Worm (Caenorhabditis elegans) whole organism, L4/young adult: ENCODE results near the gene srv-21.

Experiments used
- W03F9.2 ChIP-seq: fragments of 150-350 bp; optimal IDR thresholded peaks from 2 replicates; lab custom pipeline; 2014; ENCODE audit warnings: missing biosample characterization, missing genetic modification characterization
- dao-5 ChIP-seq: sonication (generic microtip); optimal IDR thresholded peaks from 2 replicates; lab custom pipeline; 2016; ENCODE audit warnings: missing genotype, missing genetic modification characterization, moderate library complexity, missing compliant biosample characterization
- him-1 ChIP-seq: sonication (generic microtip); optimal IDR thresholded peaks from 2 replicates; lab custom pipeline; 2016; ENCODE audit warnings: missing genotype, missing genetic modification reagents, missing genetic modification characterization, missing compliant biosample characterization

The srv-21 gene

DNA sequence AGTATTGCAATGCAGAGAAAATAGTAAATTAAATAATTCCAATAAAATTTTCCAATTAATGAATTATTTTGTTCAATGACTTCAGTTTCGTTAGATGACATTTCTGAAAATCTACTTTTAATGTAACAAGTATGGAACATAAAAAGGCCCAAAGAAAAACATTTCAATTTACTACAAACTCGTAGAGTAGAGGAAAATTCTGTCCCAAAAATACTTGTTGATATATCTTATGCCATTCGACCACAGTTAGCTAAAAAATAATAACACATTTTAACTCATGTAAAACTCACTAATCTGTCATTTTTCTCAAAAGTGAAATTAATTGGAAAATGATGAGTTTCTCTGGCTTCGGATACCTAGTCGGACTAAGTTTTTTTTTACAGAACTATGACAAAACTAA is at the start of gene srv-21:
srv-21 (minus strand) TSS at position 101 of the 400 bp plus-strand sequence.
- no peak for TF ChIP-seq dao-5 (tag; lab: Kevin White, UChicago)
- no peak for TF ChIP-seq W03F9.2 (tag; lab: Kevin White, UChicago)
- TF ChIP-seq him-1 (tag; lab: Kevin White, UChicago): no peak

ce11 chrIV:5926643-5927042 is 49.5 kb upstream of the srv-21 start:
- TF ChIP-seq W03F9.2 (tag; lab: Kevin White, UChicago) (no peak), him-1 (tag; lab: Kevin White, UChicago) (no peak), dao-5 (tag; lab: Kevin White, UChicago) (no peak)

DNA sequence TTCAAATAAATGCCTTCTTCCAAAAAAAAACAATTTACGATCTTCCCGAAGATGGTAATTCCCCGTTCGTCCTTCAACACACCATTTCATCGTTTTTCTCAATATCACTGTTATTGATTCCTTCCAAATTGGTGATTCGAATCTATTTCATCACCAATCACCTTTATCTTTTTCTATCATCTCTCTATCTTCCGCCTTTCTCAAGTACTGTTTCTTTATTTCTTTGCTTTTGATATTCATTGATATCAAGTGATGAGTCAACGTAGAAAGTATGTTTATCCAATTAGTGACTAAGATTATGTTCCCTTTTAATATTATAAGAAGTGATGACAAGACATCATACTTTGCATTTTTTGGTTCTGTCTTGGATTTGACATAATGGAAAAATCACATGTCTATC is 47.1 kb upstream of the srv-21 start:
- TF ChIP-seq dao-5 (tag; lab: Kevin White, UChicago) (no peak), W03F9.2 (tag; lab: Kevin White, UChicago) (no peak), him-1 (tag; lab: Kevin White, UChicago) (no peak)

DNA sequence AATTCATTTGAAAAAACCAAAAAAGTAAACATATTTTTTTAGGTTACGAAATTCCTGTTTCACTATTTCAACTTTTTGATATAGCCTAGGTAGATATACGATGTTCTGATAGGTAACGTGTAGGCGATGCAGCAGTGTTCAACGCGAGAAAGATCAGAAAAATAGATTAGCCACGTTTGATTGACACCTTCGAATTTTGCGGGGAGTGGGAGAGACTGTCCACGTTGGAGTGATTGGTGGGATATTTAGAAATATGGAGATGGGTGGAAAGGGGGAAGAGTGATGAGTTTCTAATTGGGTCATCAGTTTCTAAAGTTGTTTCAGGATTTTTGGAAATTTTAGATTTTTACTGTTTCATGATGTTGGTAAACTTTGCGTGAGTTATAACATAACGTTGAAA is 46.0 kb upstream of the srv-21 start:
- TF ChIP-seq dao-5 (tag; lab: Kevin White, UChicago) (no peak), him-1 (tag; lab: Kevin White, UChicago) (no peak), W03F9.2 (tag; lab: Kevin White, UChicago) (no peak)

DNA sequence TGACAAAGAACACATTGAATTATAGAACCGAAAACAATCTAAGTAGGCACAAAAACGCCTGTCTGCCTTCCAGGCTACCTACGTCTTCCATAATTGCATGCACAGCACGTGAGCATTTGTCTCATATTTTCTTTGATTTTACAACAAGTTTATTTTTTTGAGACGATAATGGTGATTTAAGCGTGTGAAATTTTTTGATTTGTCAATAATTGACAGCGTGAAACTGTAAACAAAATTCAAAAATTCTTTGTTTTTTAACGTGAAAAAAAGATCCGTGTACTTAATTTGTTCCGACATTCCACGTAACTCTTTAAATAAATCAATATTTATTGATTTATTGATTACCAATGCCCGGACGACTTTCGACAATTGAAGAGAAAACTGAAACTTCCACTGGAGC is 39.9 kb upstream of the srv-21 start, which contains the start of gene dhhc-13:
dhhc-13 (plus strand) TSS at position 301 of the 400 bp plus-strand sequence.
- TF ChIP-seq dao-5 (tag; lab: Kevin White, UChicago) (no peak), W03F9.2 (tag; lab: Kevin White, UChicago) (no peak), him-1 (tag; lab: Kevin White, UChicago) (no peak)

ce11 chrIV:5915152-5915551 is 38.0 kb upstream of the srv-21 start:
- no peak for TF ChIP-seq him-1 (tag; lab: Kevin White, UChicago)
- TF ChIP-seq dao-5 (tag; lab: Kevin White, UChicago): no peak
- no peak for TF ChIP-seq W03F9.2 (tag; lab: Kevin White, UChicago)

ce11 chrIV:5903305-5903778 is 26.2 kb upstream of the srv-21 start, which contains the start of gene H04M03.12:
Gene H04M03.12, minus strand, starts transcription at chrIV:5903355.
- TF ChIP-seq W03F9.2 (tag; lab: Kevin White, UChicago) (no peak), dao-5 (tag; lab: Kevin White, UChicago) (no peak)

- TF ChIP-seq dao-5 (tag; lab: Kevin White, UChicago) (no peak), W03F9.2 (tag; lab: Kevin White, UChicago) (no peak), him-1 (tag; lab: Kevin White, UChicago) (no peak)
These were observed 25.6 kb upstream of the srv-21 start for ce11 chrIV:5902730-5903129.

DNA sequence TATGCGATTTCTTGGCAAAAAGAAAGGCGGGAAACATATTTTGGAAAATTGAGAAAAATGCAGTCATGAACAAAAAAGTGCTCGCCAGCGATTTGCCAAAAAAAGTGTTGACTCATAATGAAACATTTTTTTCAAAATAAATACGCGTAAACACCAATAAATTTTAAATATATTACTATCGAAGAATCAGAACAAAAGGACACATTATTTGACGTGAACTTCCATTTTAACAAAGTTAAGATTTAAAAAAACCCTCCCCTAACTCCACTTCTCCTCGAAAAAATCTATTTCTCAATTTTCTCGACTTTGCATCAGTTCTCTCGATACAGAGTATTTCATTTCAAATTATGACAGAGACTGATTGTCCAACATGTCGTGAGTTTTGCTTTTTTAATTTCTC is 19.2 kb upstream of the srv-21 start, which contains the start of gene pck-3:
pck-3 (plus strand) TSS at position 301 of the 400 bp plus-strand sequence.
- TF ChIP-seq W03F9.2 (tag; lab: Kevin White, UChicago): no peak
- TF ChIP-seq dao-5 (tag; lab: Kevin White, UChicago): no peak
- no peak for TF ChIP-seq him-1 (tag; lab: Kevin White, UChicago)

DNA sequence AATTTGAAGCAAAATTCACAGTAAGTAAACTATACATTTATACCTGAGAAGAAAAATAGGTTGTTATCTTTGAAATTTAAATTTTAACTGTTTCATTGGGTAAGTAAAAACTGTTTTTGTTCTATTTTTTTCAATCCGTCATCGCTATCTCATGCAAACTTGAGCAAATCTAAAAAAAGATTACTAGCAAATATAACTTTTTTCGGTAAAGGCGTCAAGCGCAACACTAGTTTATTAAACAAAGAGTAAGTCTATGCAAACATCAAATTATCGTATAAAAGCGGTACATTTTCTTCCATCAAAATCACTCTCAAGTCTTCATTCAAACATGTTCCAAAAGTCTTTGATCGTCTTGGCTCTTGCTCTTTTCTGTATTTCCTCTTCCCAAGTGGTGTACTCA is 18.0 kb upstream of the srv-21 start, which contains the start of gene nspb-6:
nspb-6 (plus strand) TSS at position 301 of the 400 bp plus-strand sequence.
- no peak for TF ChIP-seq him-1 (tag; lab: Kevin White, UChicago)
- no peak for TF ChIP-seq W03F9.2 (tag; lab: Kevin White, UChicago)
- TF ChIP-seq dao-5 (tag; lab: Kevin White, UChicago): no peak

DNA sequence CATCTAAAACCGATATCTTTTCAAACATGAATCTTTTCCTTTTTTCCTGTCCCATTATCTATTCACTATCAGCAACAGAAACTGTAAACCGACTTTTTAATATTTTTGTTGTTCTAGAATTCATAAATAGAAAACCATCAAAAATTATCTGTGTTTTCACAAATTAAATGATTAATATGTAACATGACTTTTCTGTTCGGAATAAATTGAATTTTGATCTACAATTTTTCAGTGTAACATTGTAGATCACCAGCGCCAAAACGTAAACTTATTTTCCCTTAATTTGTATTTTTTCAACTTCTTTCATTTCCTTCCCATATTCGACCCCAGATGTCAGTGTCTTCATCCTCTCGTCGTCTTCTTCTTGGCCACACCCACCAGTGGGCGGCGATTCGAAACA is 14.1 kb upstream of the srv-21 start, which contains the start of gene H04M03.3:
H04M03.3 (plus strand) TSS at position 301 of the 400 bp plus-strand sequence.
- TF ChIP-seq W03F9.2 (tag; lab: Kevin White, UChicago): no peak

DNA sequence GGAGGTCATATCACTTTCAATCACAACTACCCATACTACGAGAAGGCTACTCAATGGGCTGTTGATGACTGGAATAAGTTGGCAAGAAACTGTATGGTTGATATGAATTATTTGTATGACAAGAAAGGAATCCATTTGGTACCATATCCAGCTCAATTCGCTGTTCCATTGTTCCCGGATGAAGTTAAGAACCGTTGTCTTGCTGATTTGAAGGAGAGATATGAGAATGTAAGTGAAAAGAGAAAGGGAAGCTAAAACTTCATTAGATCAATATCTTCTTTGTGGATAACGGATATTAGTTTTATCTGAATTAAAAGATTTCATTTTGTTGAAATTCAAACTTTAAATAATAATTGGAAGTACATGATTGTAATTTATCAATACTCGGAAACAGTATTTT is 9.5 kb upstream of the srv-21 start:
- no peak for TF ChIP-seq dao-5 (tag; lab: Kevin White, UChicago)
- TF ChIP-seq him-1 (tag; lab: Kevin White, UChicago): no peak
- TF ChIP-seq W03F9.2 (tag; lab: Kevin White, UChicago): no peak

ce11 chrIV:5885180-5885887 is 8.2 kb upstream of the srv-21 start, which contains the start of gene glf-1:
Gene glf-1, plus strand, starts transcription at chrIV:5885835.
- TF ChIP-seq W03F9.2 (tag; lab: Kevin White, UChicago) (no peak), dao-5 (tag; lab: Kevin White, UChicago) (no peak), him-1 (tag; lab: Kevin White, UChicago) (no peak)

ce11 chrIV:5884500-5884899 is 7.4 kb upstream of the srv-21 start, which contains the start of gene H04M03.11:
Gene H04M03.11, minus strand, starts transcription at chrIV:5884600.
- TF ChIP-seq him-1 (tag; lab: Kevin White, UChicago): no peak
- TF ChIP-seq dao-5 (tag; lab: Kevin White, UChicago): no peak
- no peak for TF ChIP-seq W03F9.2 (tag; lab: Kevin White, UChicago)
